Worm (Caenorhabditis elegans) whole organism, young adult: ENCODE results near the gene C38C6.3.

ENCODE experiments used
- F49E8.2 ChIP-seq: sonication (generic microtip); optimal IDR thresholded peaks from 3 replicates; lab custom pipeline; 2017; ENCODE audit warnings: missing genetic modification characterization, mild to moderate bottlenecking, missing compliant biosample characterization, antibody characterized with exemption, moderate library complexity; ENCODE audit not compliant: insufficient read depth
- K12H6.12 ChIP-seq: fragments of 200-800 bp; sonication (Bioruptor generic); optimal IDR thresholded peaks from 2 replicates; lab custom pipeline; 2018; ENCODE audit warnings: mild to moderate bottlenecking, missing genetic modification characterization, missing compliant biosample characterization
- attf-3 ChIP-seq: fragments of 200-800 bp; sonication (Bioruptor generic); conservative IDR thresholded peaks from 2 replicates; pipeline ENCODE4 v1.3.6; 2022; ENCODE audit warnings: missing genetic modification reagents, missing genetic modification characterization, missing compliant biosample characterization
- him-1 ChIP-seq: sonication (generic microtip); optimal IDR thresholded peaks from 2 replicates; lab custom pipeline; 2016; ENCODE audit warnings: missing genotype, missing genetic modification reagents, missing genetic modification characterization, missing compliant biosample characterization
- let-526 ChIP-seq: fragments of 200-800 bp; sonication (Bioruptor generic); IDR thresholded peaks from 2 replicates; pipeline ENCODE4 v1.3.6; 2022; ENCODE audit warnings: missing genetic modification reagents, missing genetic modification characterization, missing compliant biosample characterization
- lsl-1 ChIP-seq: fragments of 200-800 bp; sonication (Bioruptor generic); optimal IDR thresholded peaks from 2 replicates; lab custom pipeline; 2018; ENCODE audit warnings: mild to moderate bottlenecking, missing genetic modification characterization, moderate library complexity, missing compliant biosample characterization
- nfyb-1 ChIP-seq: fragments of 200-800 bp; sonication (Bioruptor generic); IDR thresholded peaks from 2 replicates; pipeline ENCODE4 v1.3.6; 2022; ENCODE audit warnings: missing genetic modification reagents, missing genetic modification characterization, missing compliant biosample characterization
- snpc-4 ChIP-seq, 5 experiments: fragments of 150-350 bp in 1 of 5; sonication (generic microtip) in 4 of 5; optimal IDR thresholded peaks; 2 replicates each; lab custom pipeline; 2014 to 2018; ENCODE audit warnings: missing genetic modification characterization in 5 of 5, missing biosample characterization in 3 of 5, antibody characterized with exemption in 2 of 5, mild to moderate bottlenecking in 2 of 5, missing compliant biosample characterization in 2 of 5, missing genotype in 2 of 5, moderate library complexity in 2 of 5, missing genetic modification reagents in 1 of 5
- somi-1 ChIP-seq: fragments of 200-800 bp; sonication (Bioruptor generic); optimal IDR thresholded peaks from 2 replicates; lab custom pipeline; 2018; ENCODE audit warnings: mild to moderate bottlenecking, missing genetic modification characterization, missing compliant biosample characterization
- ztf-26 ChIP-seq: sonication (generic microtip); optimal IDR thresholded peaks from 2 replicates; lab custom pipeline; 2017; ENCODE audit warnings: missing genetic modification characterization, missing compliant biosample characterization

- no peak for TF ChIP-seq attf-3 (GFP tag; lab: Robert Waterston, UW)
- no peak for TF ChIP-seq let-526 (GFP tag; lab: Robert Waterston, UW)
- no peak for TF ChIP-seq ztf-26
- no peak for TF ChIP-seq somi-1 (GFP tag; lab: Kevin White, UChicago)
- no peak for TF ChIP-seq lsl-1
- TF ChIP-seq nfyb-1, result no peak
- TF ChIP-seq snpc-4 (GFP tag; optimal IDR thresholded peaks at IDR 0.05; lab: Kevin White, UChicago), result no peak
- no peak for TF ChIP-seq snpc-4 (tag; optimal IDR thresholded peaks at IDR 0.05; lab: Kevin White, UChicago)
- no peak for TF ChIP-seq K12H6.12 (tag; lab: Kevin White, UChicago)
- TF ChIP-seq F49E8.2, result no peak
- no peak for TF ChIP-seq him-1
These were observed 50.7 kb downstream of the C38C6.3 start for ce11 chrII:14683646-14684045.
